Worm (Caenorhabditis elegans): ENCODE results near the gene mog-5.

DNA sequence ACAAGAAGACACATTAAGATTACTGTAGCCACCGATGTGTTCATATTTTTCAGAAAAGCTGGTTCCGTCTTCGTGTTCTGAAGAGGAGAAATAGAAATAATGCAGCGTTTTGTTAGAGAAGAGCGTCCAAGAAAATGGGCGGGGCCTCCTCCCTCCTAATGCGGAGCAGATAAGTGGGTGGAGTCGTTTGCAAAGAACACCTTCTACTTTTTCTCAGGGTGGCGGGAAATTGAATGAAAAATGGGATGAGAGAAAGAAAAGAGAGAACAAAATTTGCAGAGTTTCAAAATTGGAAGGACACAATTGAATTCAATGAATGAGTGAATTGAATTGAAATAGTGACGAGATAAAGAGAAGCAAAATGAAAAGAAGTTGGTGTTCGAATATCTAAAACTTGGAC is 33.7 kb upstream of the mog-5 start, which contains the start of gene F09E5.16:
- no peak for TF ChIP-seq snpc-4 (tag; optimal IDR thresholded peaks at IDR 0.05)
- no peak for TF ChIP-seq F13H6.1 (tag; optimal IDR thresholded peaks at IDR 0.05)
- no peak for TF ChIP-seq nhr-12 (tag; optimal IDR thresholded peaks at IDR 0.05)
- no peak for TF ChIP-seq peb-1 (tag; optimal IDR thresholded peaks at IDR 0.05)
- TF ChIP-seq nhr-77 (tag; optimal IDR thresholded peaks at IDR 0.05), result no peak
- TF ChIP-seq nhr-10 (tag; optimal IDR thresholded peaks at IDR 0.05), result no peak
- TF ChIP-seq nhr-6 (tag; optimal IDR thresholded peaks at IDR 0.05), result no peak
- TF ChIP-seq lin-13 (GFP tag; optimal IDR thresholded peaks at IDR 0.05), result no peak
- no peak for TF ChIP-seq ama-1 (optimal IDR thresholded peaks at IDR 0.05)
